Fruit fly (Drosophila melanogaster) whole organism: ENCODE measurements around the gene CG8064.

Experiments used
- CG8478 ChIP-seq: fragments of >200 bp; optimal IDR thresholded peaks from 2 replicates; lab custom pipeline; 2018; ENCODE audit warnings: inconsistent platforms
- EcR ChIP-seq, 2 experiments: fragments of >200 bp; optimal IDR thresholded peaks; 2 replicates each; lab custom pipeline; 2017; ENCODE audit warnings: missing biosample characterization in 2 of 2, missing genetic modification characterization in 2 of 2, missing genetic modification reagents in 2 of 2
- pan ChIP-seq: fragments of >200 bp; optimal IDR thresholded peaks from 2 replicates; lab custom pipeline; 2017
- psq ChIP-seq: fragments of >200 bp; optimal IDR thresholded peaks from 2 replicates; lab custom pipeline; 2017
- usp ChIP-seq: fragments of >200 bp; optimal IDR thresholded peaks from 2 replicates; lab custom pipeline; 2017; ENCODE audit warnings: missing biosample characterization, missing genetic modification characterization, mixed read lengths

- TF ChIP-seq EcR (GFP tag; optimal IDR thresholded peaks at IDR 0.05; lab: Kevin White, UChicago), result no peak
- TF ChIP-seq CG8478 (lab: Kevin White, UChicago), result no peak
- no peak for TF ChIP-seq usp (GFP tag; lab: Kevin White, UChicago)
- TF ChIP-seq psq (lab: Kevin White, UChicago), result no peak
- no peak for TF ChIP-seq pan (lab: Kevin White, UChicago)
Observed at dm6 chr3R:18242089-18242955, 41.1 kb upstream of the CG8064 start, which contains the start of the genes CG7156 and 14-3-3epsilon.
